Worm (Caenorhabditis elegans) whole organism, early embryonic: ENCODE measurements around the gene ddn-1.

ENCODE experiments used
- aly-1 ChIP-seq: sonication (generic microtip); optimal IDR thresholded peaks from 2 replicates; lab custom pipeline; 2016; ENCODE audit warnings: missing genetic modification characterization, missing compliant biosample characterization
- ama-1 ChIP-seq: fragments of 150-350 bp; optimal IDR thresholded peaks from 2 replicates; lab custom pipeline; 2014
- ceh-13 ChIP-seq: fragments of 200-800 bp; sonication (Bioruptor generic); optimal IDR thresholded peaks from 2 replicates; lab custom pipeline; 2018; ENCODE audit warnings: mild to moderate bottlenecking, missing genetic modification characterization, missing compliant biosample characterization
- tbx-37 ChIP-seq: fragments of 200-800 bp; sonication (Bioruptor generic); conservative IDR thresholded peaks from 2 replicates; pipeline ENCODE4 v1.3.6; 2022; ENCODE audit warnings: missing genetic modification reagents, missing genetic modification characterization, missing compliant biosample characterization

DNA sequence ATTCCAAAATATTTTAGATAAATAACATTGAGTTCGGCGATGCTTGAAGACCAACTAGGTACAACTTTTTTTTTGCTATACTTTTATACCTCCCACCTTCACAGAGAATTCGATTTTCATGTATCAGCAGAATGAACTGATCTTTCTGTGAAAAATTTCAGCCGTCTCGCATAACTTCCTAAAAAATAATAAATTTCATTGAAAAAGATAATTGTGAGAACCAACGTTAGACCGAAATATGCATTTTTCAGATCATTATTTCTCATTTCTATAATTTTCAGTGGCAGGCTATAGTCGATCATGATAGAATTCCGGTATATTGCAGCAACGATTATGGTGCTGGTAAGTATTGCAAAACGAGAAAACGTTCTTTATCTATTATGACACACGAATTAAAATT lies 11.3 kb upstream of the ddn-1 start, which contains the start of gene srx-115:
- no peak for TF ChIP-seq tbx-37 (GFP tag; lab: Robert Waterston, UW)
- TF ChIP-seq ama-1 (lab: Kevin White, UChicago) = no peak
- TF ChIP-seq ceh-13 (GFP tag; lab: Kevin White, UChicago) = no peak
- no peak for TF ChIP-seq aly-1
